Worm (Caenorhabditis elegans) whole organism, midembryonic: ENCODE data around the gene Y50E8A.11.

Experiments used
- T22C8.4 ChIP-seq: fragments of 200-800 bp; sonication (Bioruptor generic); IDR thresholded peaks from 2 replicates; pipeline ENCODE4 v1.3.6; 2022; ENCODE audit warnings: missing genetic modification characterization, missing compliant biosample characterization
- cog-1 ChIP-seq: sonication (generic microtip); optimal IDR thresholded peaks from 2 replicates; lab custom pipeline; 2016; ENCODE audit warnings: missing genetic modification characterization, missing compliant biosample characterization
- flt-1 ChIP-seq: fragments of 200-800 bp; sonication (Bioruptor generic); IDR thresholded peaks from 2 replicates; pipeline ENCODE4 v1.3.6; 2022; ENCODE audit warnings: missing genetic modification characterization, missing compliant biosample characterization
- klf-2 ChIP-seq: fragments of 200-800 bp; sonication (Bioruptor generic); conservative IDR thresholded peaks from 2 replicates; pipeline ENCODE4 v1.3.6; 2022; ENCODE audit warnings: missing genetic modification reagents, missing genetic modification characterization, missing compliant biosample characterization
- med-1 ChIP-seq: sonication (generic microtip); optimal IDR thresholded peaks from 2 replicates; lab custom pipeline; 2017; ENCODE audit warnings: missing genetic modification characterization, mild to moderate bottlenecking, missing compliant biosample characterization, antibody characterized with exemption, missing genetic modification reagents; ENCODE audit not compliant: insufficient read depth
- ref-1 ChIP-seq: fragments of 200-800 bp; sonication (Bioruptor generic); conservative IDR thresholded peaks from 2 replicates; pipeline ENCODE4 v1.3.6; 2022; ENCODE audit warnings: missing genetic modification reagents, missing genetic modification characterization, missing compliant biosample characterization
- tab-1 ChIP-seq: fragments of 200-800 bp; sonication (Bioruptor generic); IDR thresholded peaks from 2 replicates; pipeline ENCODE4 v1.3.6; 2022; ENCODE audit warnings: missing genetic modification characterization, missing compliant biosample characterization
- ztf-23 ChIP-seq: fragments of 200-800 bp; sonication (Bioruptor generic); IDR thresholded peaks from 2 replicates; pipeline ENCODE4 v1.3.6; 2022; ENCODE audit warnings: missing genetic modification reagents, missing genetic modification characterization, missing compliant biosample characterization
- ztf-29 ChIP-seq: fragments of 200-800 bp; sonication (Bioruptor generic); IDR thresholded peaks from 2 replicates; pipeline ENCODE4 v1.3.6; 2022; ENCODE audit warnings: missing genetic modification reagents, missing genetic modification characterization, missing compliant biosample characterization

Y50E8A.11 gene

ce11 chrV:14773048-14773447 lies 8.2 kb upstream of the Y50E8A.11 start, which contains the start of gene haf-7:
Gene haf-7, plus strand, starts transcription at chrV:14773258.
- TF ChIP-seq cog-1 (peak; percentile 21), ztf-29 (GFP tag; lab: Robert Waterston, UW) (no peak)

ce11 chrV:14779644-14780043 lies 1.6 kb upstream of the Y50E8A.11 start, which contains the start of the genes scrm-7 and Y50E8A.10:
Gene scrm-7, minus strand, starts transcription at chrV:14779744.
Gene Y50E8A.10, plus strand, starts transcription at chrV:14779996.
- no peak for TF ChIP-seq ref-1
- TF ChIP-seq cog-1, result no peak
- no peak for TF ChIP-seq med-1 (GFP tag; lab: Kevin White, UChicago)
- no peak for TF ChIP-seq flt-1 (GFP tag; lab: Robert Waterston, UW)
- TF ChIP-seq ztf-23, result no peak
- no peak for TF ChIP-seq ztf-29 (GFP tag; lab: Robert Waterston, UW)

DNA sequence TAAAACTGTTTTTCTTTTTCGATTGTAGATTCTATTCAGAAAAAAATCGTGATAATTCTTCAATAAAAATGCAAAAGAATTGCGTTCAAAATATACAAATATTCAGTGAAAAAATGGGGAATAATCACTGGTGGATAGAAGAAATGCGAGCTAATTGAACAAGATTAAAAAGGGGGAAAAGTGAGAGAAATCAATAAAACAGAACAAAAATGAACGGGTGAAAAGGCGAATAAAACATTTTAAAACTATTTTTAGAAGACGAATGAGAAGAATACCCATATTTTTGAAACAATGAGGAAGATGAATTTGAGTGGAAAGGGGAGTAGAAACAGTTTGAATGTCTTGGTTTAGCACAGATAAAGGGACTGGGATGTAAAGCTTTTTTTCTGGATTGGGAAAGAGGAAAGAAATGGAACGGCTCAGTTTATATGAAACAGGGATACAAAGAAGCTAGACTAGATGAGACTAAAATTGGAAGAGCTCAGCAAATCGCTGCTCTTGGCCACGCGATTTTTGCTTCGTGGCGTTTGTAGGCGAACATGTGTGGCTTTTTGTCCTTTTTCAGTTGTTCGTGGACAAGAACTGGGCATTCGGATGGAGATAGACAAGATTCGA lies 3.0 kb downstream of the Y50E8A.11 start, which contains the start of gene Y50E8A.12:
TSS of gene Y50E8A.12 (minus strand) at position 51 of the 615 bp plus-strand sequence.
- TF ChIP-seq ref-1 (no peak), tab-1 (GFP tag; lab: Robert Waterston, UW) (no peak), flt-1 (GFP tag; lab: Robert Waterston, UW) (no peak), T22C8.4 (GFP tag; lab: Robert Waterston, UW) (no peak), cog-1 (no peak), ztf-23 (no peak), ztf-29 (GFP tag; lab: Robert Waterston, UW) (no peak), klf-2 (GFP tag; lab: Robert Waterston, UW) (no peak), med-1 (GFP tag; lab: Kevin White, UChicago) (no peak)

DNA sequence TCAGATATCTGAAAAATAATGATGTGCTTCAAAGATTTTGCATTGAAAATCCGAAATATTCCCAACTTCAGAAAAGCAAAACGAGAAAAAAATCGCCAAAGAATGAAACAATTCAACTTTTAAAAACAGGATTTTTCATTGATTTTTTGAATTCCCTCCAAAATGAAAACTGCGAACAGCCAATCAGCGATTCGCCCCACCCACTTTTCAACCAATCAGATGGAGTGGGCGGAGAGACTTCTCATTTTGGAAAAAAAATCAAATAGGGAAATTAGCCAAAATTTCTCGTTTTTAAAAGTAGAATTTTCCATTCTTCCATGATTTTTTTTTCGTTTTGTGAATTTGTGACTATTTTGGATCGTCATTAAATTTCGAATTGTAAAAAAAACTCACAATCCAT lies 3.6 kb downstream of the Y50E8A.11 start:
- no peak for TF ChIP-seq flt-1 (GFP tag; lab: Robert Waterston, UW)

DNA sequence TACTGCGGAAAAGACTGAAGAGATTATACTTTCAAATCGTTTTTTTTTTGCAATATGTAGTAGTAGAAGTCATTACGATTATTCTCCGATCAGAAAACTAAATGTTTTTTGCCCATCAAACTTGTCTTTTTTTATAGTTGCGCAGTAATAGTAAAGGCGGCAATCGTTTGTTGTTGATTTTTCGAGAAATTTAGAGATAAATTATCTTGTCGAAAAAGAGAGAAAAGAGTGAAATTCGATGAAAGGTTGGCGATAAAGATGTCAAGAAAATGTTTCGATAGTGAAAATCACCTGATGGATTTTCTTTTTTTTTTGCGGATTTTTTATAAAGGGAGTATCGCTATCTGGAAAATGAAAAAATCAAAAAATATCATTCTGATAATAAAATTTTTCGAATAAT lies 7.2 kb downstream of the Y50E8A.11 start:
- no peak for TF ChIP-seq ref-1
- TF ChIP-seq ztf-23, result no peak
- no peak for TF ChIP-seq ztf-29 (GFP tag; lab: Robert Waterston, UW)
- no peak for TF ChIP-seq tab-1 (GFP tag; lab: Robert Waterston, UW)
- TF ChIP-seq med-1 (GFP tag; lab: Kevin White, UChicago), result no peak
- TF ChIP-seq T22C8.4 (GFP tag; lab: Robert Waterston, UW), result no peak
- no peak for TF ChIP-seq flt-1 (GFP tag; lab: Robert Waterston, UW)
- no peak for TF ChIP-seq cog-1
- no peak for TF ChIP-seq klf-2 (GFP tag; lab: Robert Waterston, UW)

DNA sequence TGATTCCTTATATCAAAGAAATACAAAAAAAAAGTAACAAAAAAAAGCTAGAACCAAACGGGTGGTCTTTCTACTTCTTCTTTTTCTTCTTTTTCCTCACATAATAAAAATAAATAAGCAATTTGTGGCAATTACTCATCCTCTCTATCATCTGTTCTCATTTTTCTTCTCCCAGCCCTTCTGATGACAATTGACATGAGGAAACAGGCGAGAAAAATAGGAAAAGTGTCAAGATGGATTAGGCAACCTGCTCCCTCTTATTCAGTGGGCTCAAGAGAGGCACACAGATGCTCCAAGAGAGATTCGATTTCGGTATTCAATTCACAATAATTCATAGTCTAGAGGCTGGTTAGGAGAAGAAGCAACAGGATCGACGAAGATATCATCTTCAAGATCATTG lies 9.6 kb downstream of the Y50E8A.11 start:
- TF ChIP-seq T22C8.4 (GFP tag; lab: Robert Waterston, UW), result no peak
- TF ChIP-seq ztf-29 (GFP tag; lab: Robert Waterston, UW), result no peak
- TF ChIP-seq cog-1, result no peak
- no peak for TF ChIP-seq klf-2 (GFP tag; lab: Robert Waterston, UW)
- TF ChIP-seq flt-1 (GFP tag; lab: Robert Waterston, UW), result no peak
- no peak for TF ChIP-seq tab-1 (GFP tag; lab: Robert Waterston, UW)
- TF ChIP-seq ztf-23, result no peak
- no peak for TF ChIP-seq med-1 (GFP tag; lab: Kevin White, UChicago)
- TF ChIP-seq ref-1, result no peak

ce11 chrV:14791703-14792102 lies 10.5 kb downstream of the Y50E8A.11 start:
- TF ChIP-seq med-1 (GFP tag; lab: Kevin White, UChicago), result no peak

DNA sequence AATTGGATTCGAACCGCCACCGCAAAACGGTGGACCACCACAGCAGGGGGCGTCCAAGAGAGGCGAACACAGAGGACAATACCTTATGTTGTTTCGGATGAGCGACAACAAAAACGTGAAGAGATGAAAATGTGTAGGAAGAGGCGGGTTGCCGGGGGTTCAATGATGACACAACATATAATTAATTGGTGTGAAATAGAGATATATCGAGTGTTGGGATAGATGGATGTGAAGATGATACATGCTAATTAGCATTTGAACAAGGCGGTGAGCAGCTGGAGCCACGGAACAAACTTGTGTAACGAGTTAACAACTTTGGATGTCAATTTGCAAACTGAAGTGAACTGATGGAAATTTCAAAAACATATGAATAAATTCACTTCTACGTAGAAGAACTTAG lies 11.1 kb downstream of the Y50E8A.11 start:
- TF ChIP-seq flt-1 (GFP tag; lab: Robert Waterston, UW) (no peak), T22C8.4 (GFP tag; lab: Robert Waterston, UW) (no peak), cog-1 (no peak), ref-1 (no peak), ztf-23 (no peak), med-1 (GFP tag; lab: Kevin White, UChicago) (no peak)

ce11 chrV:14793043-14793442 lies 11.8 kb downstream of the Y50E8A.11 start:
- TF ChIP-seq med-1 (GFP tag; lab: Kevin White, UChicago), result no peak
- no peak for TF ChIP-seq T22C8.4 (GFP tag; lab: Robert Waterston, UW)
- TF ChIP-seq ztf-29 (GFP tag; lab: Robert Waterston, UW), result no peak
- no peak for TF ChIP-seq ztf-23
- TF ChIP-seq ref-1, result no peak
- no peak for TF ChIP-seq cog-1
- TF ChIP-seq tab-1 (GFP tag; lab: Robert Waterston, UW), result no peak
- no peak for TF ChIP-seq klf-2 (GFP tag; lab: Robert Waterston, UW)
- no peak for TF ChIP-seq flt-1 (GFP tag; lab: Robert Waterston, UW)

DNA sequence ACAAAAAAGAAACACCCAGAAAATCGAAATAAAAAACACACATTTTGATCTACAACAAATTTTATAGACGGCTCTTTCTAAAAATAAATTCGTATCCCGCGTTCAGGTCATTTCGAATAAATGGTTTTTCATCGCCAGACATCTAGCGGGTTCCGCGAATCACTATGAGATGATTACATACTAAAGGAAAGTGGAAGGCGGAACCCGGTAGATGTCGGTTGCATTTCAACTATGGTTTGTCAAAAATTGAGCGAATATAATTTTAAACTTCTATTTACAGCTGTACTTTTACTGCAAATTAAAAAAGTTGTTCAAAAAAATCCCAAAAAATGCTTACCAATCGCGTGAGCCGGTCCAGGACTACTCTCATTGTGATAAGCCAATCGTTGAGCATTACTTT lies 16.7 kb downstream of the Y50E8A.11 start:
- no peak for TF ChIP-seq ztf-29 (GFP tag; lab: Robert Waterston, UW)
- no peak for TF ChIP-seq T22C8.4 (GFP tag; lab: Robert Waterston, UW)
- no peak for TF ChIP-seq cog-1
- TF ChIP-seq ztf-23, result no peak
- no peak for TF ChIP-seq med-1 (GFP tag; lab: Kevin White, UChicago)
- no peak for TF ChIP-seq tab-1 (GFP tag; lab: Robert Waterston, UW)

DNA sequence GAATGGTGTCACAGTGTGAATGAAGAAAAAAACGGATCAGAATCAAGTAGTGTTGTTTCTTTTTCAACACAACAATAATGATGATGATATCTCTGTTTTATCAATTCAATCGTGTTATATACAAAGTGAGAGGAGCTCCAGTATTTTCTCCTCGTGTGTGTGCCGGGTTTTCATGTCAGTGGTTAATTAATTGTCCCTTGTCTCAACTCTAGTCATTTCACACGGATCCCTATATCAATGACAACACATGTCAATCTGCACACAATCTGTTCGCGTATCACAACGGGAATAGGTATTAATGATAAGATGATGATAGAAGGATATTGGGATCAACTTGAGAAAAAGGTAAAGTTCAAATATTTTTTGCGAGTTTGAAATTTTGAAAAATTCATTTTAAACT lies 19.2 kb downstream of the Y50E8A.11 start:
- TF ChIP-seq ztf-29 (GFP tag; lab: Robert Waterston, UW) (no peak), klf-2 (GFP tag; lab: Robert Waterston, UW) (no peak), tab-1 (GFP tag; lab: Robert Waterston, UW) (no peak)
